Worm (Caenorhabditis elegans): ENCODE results near the gene K07F5.12.

ce11 chrIV:9825196-9825744, 30.5 kb upstream of the K07F5.12 start, which contains the start of gene mtr-4:
- TF ChIP-seq B0019.2 (GFP tag; conservative IDR thresholded peaks at IDR 0.05) (no peak), attf-5 (GFP tag; optimal IDR thresholded peaks at IDR 0.05) (peak; percentile 71), F55B11.4 (tag; optimal IDR thresholded peaks at IDR 0.05; ENCODE audit: borderline replicate concordance, insufficient read depth) (no peak), F23B12.7 (tag; optimal IDR thresholded peaks at IDR 0.05; ENCODE audit: insufficient read depth) (no peak), dpl-1 (GFP tag; optimal IDR thresholded peaks at IDR 0.05) (peak; percentile 45)

Measured in whole organism, young adult.